Fruit fly (Drosophila melanogaster) whole organism, wandering third instar larva: ENCODE measurements around the gene E2f2.
A peak's percentile ranks its signal among the peaks of the same experiment; 100 is the strongest.

Experiments
- Abd-B ChIP-seq: fragments of >200 bp; optimal IDR thresholded peaks from 2 replicates; lab custom pipeline; 2017; ENCODE audit warnings: missing biosample characterization, missing genetic modification characterization
- CG32264 ChIP-seq: fragments of 200-800 bp; sonication (Bioruptor generic); optimal IDR thresholded peaks from 2 replicates; lab custom pipeline; 2016; ENCODE audit warnings: missing biosample characterization, missing genetic modification characterization
- CG9705 ChIP-seq: fragments of 200-800 bp; sonication (Bioruptor generic); optimal IDR thresholded peaks from 2 replicates; lab custom pipeline; 2018; ENCODE audit warnings: missing biosample characterization, mild to moderate bottlenecking, missing genetic modification characterization
- CrebA ChIP-seq: fragments of 200-800 bp; sonication (Bioruptor generic); optimal IDR thresholded peaks from 2 replicates; lab custom pipeline; 2016; ENCODE audit warnings: missing biosample characterization, mild to moderate bottlenecking, missing genetic modification characterization, borderline replicate concordance
- Dfd ChIP-seq: fragments of >200 bp; optimal IDR thresholded peaks from 2 replicates; lab custom pipeline; 2017; ENCODE audit warnings: missing biosample characterization, missing genetic modification characterization
- Dif ChIP-seq: fragments of 200-275, 200-300 bp; sonication (Bioruptor generic); optimal IDR thresholded peaks from 2 replicates; lab custom pipeline; 2018; ENCODE audit warnings: missing biosample characterization, missing genetic modification characterization; ENCODE audit not compliant: partially characterized antibody
- GATAd ChIP-seq: sonication (Bioruptor generic); optimal IDR thresholded peaks from 2 replicates; lab custom pipeline; 2016; ENCODE audit warnings: missing biosample characterization, missing genetic modification characterization
- HLH106 ChIP-seq: fragments of 200-800 bp; optimal IDR thresholded peaks from 3 replicates; lab custom pipeline; 2019; ENCODE audit warnings: missing biosample characterization, mild to moderate bottlenecking, missing genetic modification characterization, moderate library complexity
- Hnf4 ChIP-seq: fragments of 200-800 bp; sonication (Bioruptor generic); optimal IDR thresholded peaks from 2 replicates; lab custom pipeline; 2016; ENCODE audit warnings: missing biosample characterization, mild to moderate bottlenecking, missing genetic modification characterization
- Hr78 ChIP-seq: fragments of >200 bp; optimal IDR thresholded peaks from 2 replicates; lab custom pipeline; 2017; ENCODE audit warnings: missing biosample characterization, missing genetic modification characterization
- Hr83 ChIP-seq: fragments of 200-300 bp; sonication (Bioruptor generic); optimal IDR thresholded peaks from 2 replicates; lab custom pipeline; 2016; ENCODE audit warnings: missing biosample characterization, mild to moderate bottlenecking, missing genetic modification characterization, moderate library complexity; ENCODE audit not compliant: poor library complexity, severe bottlenecking
- Jra ChIP-seq: sonication (Bioruptor generic); optimal IDR thresholded peaks from 2 replicates; lab custom pipeline; 2016; ENCODE audit warnings: missing biosample characterization, missing genetic modification characterization
- Mio ChIP-seq: sonication (Bioruptor generic); optimal IDR thresholded peaks from 2 replicates; lab custom pipeline; 2016; ENCODE audit warnings: missing biosample characterization, missing genetic modification characterization
- Myc ChIP-seq: fragments of >200 bp; optimal IDR thresholded peaks from 2 replicates; lab custom pipeline; 2017
- N ChIP-seq: fragments of >200 bp; optimal IDR thresholded peaks from 2 replicates; lab custom pipeline; 2018; ENCODE audit warnings: missing biosample characterization, missing external identifiers, missing genetic modification characterization
- OdsH ChIP-seq: fragments of 200-800 bp; sonication (Bioruptor generic); optimal IDR thresholded peaks from 2 replicates; lab custom pipeline; 2016; ENCODE audit warnings: missing biosample characterization, mild to moderate bottlenecking, missing genetic modification characterization
- Rel ChIP-seq, 2 experiments: fragments of 200-800 bp; sonication (Bioruptor generic) in 1 of 2; optimal IDR thresholded peaks; 2 replicates in 1 of 2; 3 replicates in 1 of 2; lab custom pipeline; 2016 to 2019; ENCODE audit warnings: mild to moderate bottlenecking in 2 of 2, missing biosample characterization in 2 of 2, missing genetic modification characterization in 2 of 2, moderate library complexity in 1 of 2
- Sp1 ChIP-seq: fragments of 200-800 bp; sonication (Bioruptor generic); optimal IDR thresholded peaks from 3 replicates; lab custom pipeline; 2019; ENCODE audit warnings: missing biosample characterization, mild to moderate bottlenecking, missing genetic modification characterization, moderate library complexity
- Vsx2 ChIP-seq: fragments of 200-300, 225-300 bp; sonication (Bioruptor generic); optimal IDR thresholded peaks from 2 replicates; lab custom pipeline; 2018; ENCODE audit warnings: missing biosample characterization, missing genetic modification characterization; ENCODE audit not compliant: partially characterized antibody
- br ChIP-seq: fragments of 200-800 bp; sonication (Bioruptor generic); optimal IDR thresholded peaks from 2 replicates; lab custom pipeline; 2016; ENCODE audit warnings: missing biosample characterization, missing genetic modification characterization
- brk ChIP-seq: fragments of 200-800 bp; sonication (Bioruptor generic); optimal IDR thresholded peaks from 2 replicates; lab custom pipeline; 2016; ENCODE audit warnings: missing biosample characterization, mild to moderate bottlenecking, missing genetic modification characterization
- dl ChIP-seq, 2 experiments: fragments of 175-275, 200-275 bp in 1 of 2; fragments of 200-275 bp in 1 of 2; sonication (Bioruptor generic); optimal IDR thresholded peaks; lab custom pipeline; 2018; ENCODE audit warnings: mild to moderate bottlenecking in 2 of 2, missing biosample characterization in 2 of 2, missing genetic modification characterization in 2 of 2, moderate library complexity in 2 of 2; ENCODE audit not compliant: partially characterized antibody in 2 of 2, insufficient read depth in 1 of 2
- dmrt93B ChIP-seq: fragments of 200-800 bp; sonication (Bioruptor generic); optimal IDR thresholded peaks from 2 replicates; lab custom pipeline; 2018; ENCODE audit warnings: missing biosample characterization, mild to moderate bottlenecking, missing genetic modification characterization
- dsf ChIP-seq: sonication (Bioruptor generic); optimal IDR thresholded peaks from 2 replicates; lab custom pipeline; 2016; ENCODE audit warnings: missing biosample characterization, missing genetic modification characterization, borderline replicate concordance
- ey ChIP-seq: fragments of 200-800 bp; sonication (Bioruptor generic); optimal IDR thresholded peaks from 2 replicates; lab custom pipeline; 2016; ENCODE audit warnings: missing biosample characterization, missing genetic modification characterization
- foxo ChIP-seq, 2 experiments: fragments of 200-800 bp; sonication (Bioruptor generic); optimal IDR thresholded peaks; 2 replicates in 1 of 2; 3 replicates in 1 of 2; lab custom pipeline; 2016 to 2017; ENCODE audit warnings: missing biosample characterization in 2 of 2, missing genetic modification characterization in 2 of 2
- fru ChIP-seq: fragments of 200-800 bp; sonication (Bioruptor generic); optimal IDR thresholded peaks from 3 replicates; lab custom pipeline; 2016; ENCODE audit warnings: missing biosample characterization, mild to moderate bottlenecking, missing genetic modification characterization
- h ChIP-seq: fragments of 200-800 bp; sonication (Bioruptor generic); optimal IDR thresholded peaks from 3 replicates; lab custom pipeline; 2016; ENCODE audit warnings: missing biosample characterization, mild to moderate bottlenecking, missing genetic modification characterization
- jim ChIP-seq: fragments of 175-275, 200-325 bp; sonication (Bioruptor generic); optimal IDR thresholded peaks from 2 replicates; lab custom pipeline; 2016; ENCODE audit warnings: missing biosample characterization, mild to moderate bottlenecking, missing genetic modification characterization
- lola ChIP-seq: fragments of >200 bp; optimal IDR thresholded peaks from 2 replicates; lab custom pipeline; 2017; ENCODE audit warnings: missing biosample characterization, missing genetic modification characterization
- pan ChIP-seq: fragments of >200 bp; optimal IDR thresholded peaks from 2 replicates; lab custom pipeline; 2017
- psq ChIP-seq: fragments of 200-800 bp; sonication (Bioruptor generic); optimal IDR thresholded peaks from 3 replicates; lab custom pipeline; 2017; ENCODE audit warnings: missing biosample characterization, mild to moderate bottlenecking, missing genetic modification characterization, moderate library complexity
- rgr ChIP-seq: fragments of 200-800 bp; sonication (Bioruptor generic); optimal IDR thresholded peaks from 3 replicates; lab custom pipeline; 2016; ENCODE audit warnings: missing biosample characterization, mild to moderate bottlenecking, missing genetic modification characterization
- sage ChIP-seq: fragments of 200-800 bp; sonication (Bioruptor generic); optimal IDR thresholded peaks from 2 replicates; lab custom pipeline; 2016; ENCODE audit warnings: missing biosample characterization, mild to moderate bottlenecking, missing genetic modification characterization
- sv ChIP-seq: fragments of 200-800 bp; sonication (Bioruptor generic); optimal IDR thresholded peaks from 3 replicates; lab custom pipeline; 2016; ENCODE audit warnings: missing biosample characterization, missing genetic modification characterization
- tai ChIP-seq: sonication (Bioruptor generic); optimal IDR thresholded peaks from 2 replicates; lab custom pipeline; 2016; ENCODE audit warnings: missing biosample characterization, missing genetic modification characterization
- usp ChIP-seq: fragments of >200 bp; optimal IDR thresholded peaks from 2 replicates; lab custom pipeline; 2017; ENCODE audit warnings: missing biosample characterization, missing genetic modification characterization
- woc ChIP-seq: sonication (Bioruptor generic); optimal IDR thresholded peaks from 2 replicates; lab custom pipeline; 2016; ENCODE audit warnings: missing biosample characterization, mild to moderate bottlenecking, missing genetic modification characterization

E2f2 gene

dm6 chr2L:21142972-21143385 lies 13.6 kb downstream of the E2f2 start, which contains the start of gene pths:
TSS of gene pths (plus strand) at chr2L:21143229.
- TF ChIP-seq Hr78 (GFP tag; lab: Kevin White, UChicago): peak; percentile 43
- peak; percentile 36 for TF ChIP-seq rgr (GFP tag; lab: Kevin White, UChicago)
- peak; percentile 35 for TF ChIP-seq ey (GFP tag; lab: Kevin White, UChicago)
- TF ChIP-seq Hr83 (GFP tag; lab: Kevin White, UChicago): peak; percentile 38
- TF ChIP-seq lola (GFP tag; lab: Kevin White, UChicago): no peak
- TF ChIP-seq Jra: peak; percentile 37
- peak; percentile 65 for TF ChIP-seq woc (GFP tag; lab: Kevin White, UChicago)
- peak; percentile 51 for TF ChIP-seq Myc
- TF ChIP-seq psq (GFP tag; lab: Kevin White, UChicago): no peak
- no peak for TF ChIP-seq dsf (GFP tag; lab: Kevin White, UChicago)
- TF ChIP-seq CG9705 (GFP tag; lab: Kevin White, UChicago): no peak
- no peak for TF ChIP-seq OdsH (GFP tag; lab: Kevin White, UChicago)
- no peak for TF ChIP-seq Sp1 (GFP tag; lab: Kevin White, UChicago)
- TF ChIP-seq N (GFP tag; lab: Kevin White, UChicago): peak; percentile 85
- peak; percentile 49 for TF ChIP-seq Hnf4 (GFP tag; lab: Kevin White, UChicago)
- peak; percentile 40 for TF ChIP-seq HLH106 (tag; lab: Kevin White, UChicago)

dm6 chr2L:21142501-21142849 lies 14.1 kb downstream of the E2f2 start:
- no peak for TF ChIP-seq CG32264 (GFP tag; lab: Kevin White, UChicago)
- TF ChIP-seq rgr (GFP tag; lab: Kevin White, UChicago): no peak
- no peak for TF ChIP-seq h (GFP tag; lab: Kevin White, UChicago)
- no peak for TF ChIP-seq Jra
- TF ChIP-seq HLH106 (tag; lab: Kevin White, UChicago): no peak
- no peak for TF ChIP-seq pan (lab: Kevin White, UChicago)
- TF ChIP-seq CG9705 (GFP tag; lab: Kevin White, UChicago): no peak
- TF ChIP-seq tai (GFP tag; lab: Kevin White, UChicago): no peak
- TF ChIP-seq N (GFP tag; lab: Kevin White, UChicago): no peak

- no peak for TF ChIP-seq Rel (GFP tag; optimal IDR thresholded peaks at IDR 0.05; lab: Kevin White, UChicago)
- TF ChIP-seq Rel (tag; optimal IDR thresholded peaks at IDR 0.05; lab: Kevin White, UChicago): peak; percentile 85
- TF ChIP-seq ey (GFP tag; lab: Kevin White, UChicago): no peak
- TF ChIP-seq N (GFP tag; lab: Kevin White, UChicago): no peak
- peak; percentile 26 for TF ChIP-seq Jra
- TF ChIP-seq Myc: no peak
- no peak for TF ChIP-seq CG32264 (GFP tag; lab: Kevin White, UChicago)
- TF ChIP-seq rgr (GFP tag; lab: Kevin White, UChicago): no peak
- TF ChIP-seq OdsH (GFP tag; lab: Kevin White, UChicago): no peak
- no peak for TF ChIP-seq Hr78 (GFP tag; lab: Kevin White, UChicago)
- no peak for TF ChIP-seq pan (lab: Kevin White, UChicago)
- TF ChIP-seq Abd-B (GFP tag; lab: Kevin White, UChicago): no peak
- TF ChIP-seq br (GFP tag; lab: Kevin White, UChicago): no peak
- TF ChIP-seq h (GFP tag; lab: Kevin White, UChicago): no peak
- TF ChIP-seq Hr83 (GFP tag; lab: Kevin White, UChicago): peak; percentile 63
- no peak for TF ChIP-seq dsf (GFP tag; lab: Kevin White, UChicago)
- no peak for TF ChIP-seq CrebA (GFP tag; lab: Kevin White, UChicago)
- TF ChIP-seq fru (GFP tag; lab: Kevin White, UChicago): no peak
- TF ChIP-seq psq (GFP tag; lab: Kevin White, UChicago): no peak
- no peak for TF ChIP-seq Vsx2 (GFP tag; lab: Kevin White, UChicago)
- peak; percentile 53 for TF ChIP-seq Hnf4 (GFP tag; lab: Kevin White, UChicago)
- TF ChIP-seq Dif (GFP tag; lab: Kevin White, UChicago): no peak
- no peak for TF ChIP-seq Mio (GFP tag; lab: Kevin White, UChicago)
- peak; percentile 45 for TF ChIP-seq sage
- no peak for TF ChIP-seq dmrt93B (GFP tag; lab: Kevin White, UChicago)
- no peak for TF ChIP-seq foxo (GFP tag; optimal IDR thresholded peaks at IDR 0.05; lab: Kevin White, UChicago)
- TF ChIP-seq Dfd (GFP tag; lab: Kevin White, UChicago): no peak
- TF ChIP-seq HLH106 (tag; lab: Kevin White, UChicago): no peak
- no peak for TF ChIP-seq CG9705 (GFP tag; lab: Kevin White, UChicago)
- no peak for TF ChIP-seq lola (GFP tag; lab: Kevin White, UChicago)
- TF ChIP-seq Sp1 (GFP tag; lab: Kevin White, UChicago): no peak
- TF ChIP-seq GATAd: no peak
- no peak for TF ChIP-seq sv (GFP tag; lab: Kevin White, UChicago)
- TF ChIP-seq jim (GFP tag; lab: Kevin White, UChicago): no peak
- TF ChIP-seq brk: no peak
- TF ChIP-seq tai (GFP tag; lab: Kevin White, UChicago): no peak
- peak; percentile 7 for TF ChIP-seq woc (GFP tag; lab: Kevin White, UChicago)
- peak in 1 of 2 experiments; percentile 49 for TF ChIP-seq dl (GFP tag; optimal IDR thresholded peaks at IDR 0.05; lab: Kevin White, UChicago; ENCODE audit: insufficient read depth in 1 of 2, partially characterized antibody in 2 of 2)
- no peak for TF ChIP-seq usp (GFP tag; lab: Kevin White, UChicago)
Measured at dm6 chr2L:21141714-21142500, 14.6 kb downstream of the E2f2 start, which contains the start of gene Dap160. TSS of gene Dap160 (minus strand) at chr2L:21142347.
